Fruit fly (Drosophila melanogaster): Measurements from ENCODE around the gene PH4alphaPV.
A peak's percentile ranks its signal among the peaks of the same experiment; 100 is the strongest.

PH4alphaPV gene

DNA sequence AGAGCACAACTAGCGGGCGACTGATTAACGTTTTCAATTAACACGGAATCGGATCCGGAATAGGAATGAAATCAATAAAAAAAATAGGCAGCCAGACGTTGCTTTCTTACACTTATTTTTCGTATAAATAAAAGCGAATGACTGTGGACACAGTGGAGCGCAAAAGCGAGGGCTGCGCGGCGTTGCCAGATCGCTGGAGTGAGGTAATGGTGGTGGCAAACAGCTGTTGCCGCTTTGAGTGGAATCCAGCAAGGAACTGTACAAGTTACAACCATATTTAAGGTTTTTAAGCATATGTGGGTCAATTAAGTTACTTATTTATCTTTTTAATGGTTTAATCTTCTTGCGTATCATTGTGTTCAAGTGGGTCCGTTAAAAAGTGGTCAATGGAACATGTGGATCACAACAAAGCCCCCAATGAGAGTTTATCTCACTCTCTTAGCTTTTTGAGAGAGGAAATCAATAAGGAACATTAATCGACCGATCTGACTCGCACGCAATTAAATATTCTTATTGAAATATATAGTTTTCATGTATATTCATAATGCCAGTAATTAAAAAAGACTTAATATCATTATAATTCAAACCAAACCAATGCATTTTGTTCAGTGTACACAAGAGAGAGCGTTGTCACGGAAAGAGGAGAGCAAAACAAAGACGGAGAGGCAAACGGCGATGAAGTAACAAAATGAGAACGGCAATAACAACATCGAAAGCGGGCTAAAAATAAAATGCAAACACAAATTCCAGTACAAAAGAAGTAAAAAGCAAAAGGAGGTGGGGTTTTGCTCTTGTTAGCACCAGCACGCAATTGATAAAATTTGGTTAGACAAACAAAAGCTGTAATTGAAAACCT, 48.0 kb downstream of the PH4alphaPV start:
- TF ChIP-seq noc (tag; optimal IDR thresholded peaks at IDR 0.05): peak; percentile 80

DNA sequence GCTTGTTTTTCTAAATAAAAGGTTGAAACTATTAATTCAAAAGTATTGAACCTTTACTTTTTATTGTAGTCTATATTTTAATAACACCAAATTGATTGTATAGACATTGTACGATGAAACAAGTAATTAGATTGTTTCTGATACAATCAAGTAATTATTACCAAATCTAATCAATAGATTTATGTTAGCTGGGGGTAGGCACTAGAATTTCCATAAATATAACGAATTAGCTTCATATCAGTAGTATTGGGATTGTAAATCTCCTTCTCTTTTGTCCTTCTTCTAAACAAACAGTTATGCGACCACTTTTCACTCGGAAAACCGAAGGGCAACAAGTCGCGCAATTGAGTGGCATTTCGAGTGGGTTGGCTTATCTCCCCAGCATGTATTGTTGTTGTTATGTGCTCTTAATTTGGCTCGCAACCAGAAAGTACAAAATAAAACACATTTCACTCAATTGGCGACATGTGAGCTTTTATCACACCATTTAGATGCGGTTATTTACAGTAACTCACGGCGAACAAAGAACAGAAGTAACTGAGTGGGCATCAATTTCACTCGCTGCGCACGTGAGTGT, 48.9 kb downstream of the PH4alphaPV start:
- no peak for TF ChIP-seq noc (tag; optimal IDR thresholded peaks at IDR 0.05)

DNA sequence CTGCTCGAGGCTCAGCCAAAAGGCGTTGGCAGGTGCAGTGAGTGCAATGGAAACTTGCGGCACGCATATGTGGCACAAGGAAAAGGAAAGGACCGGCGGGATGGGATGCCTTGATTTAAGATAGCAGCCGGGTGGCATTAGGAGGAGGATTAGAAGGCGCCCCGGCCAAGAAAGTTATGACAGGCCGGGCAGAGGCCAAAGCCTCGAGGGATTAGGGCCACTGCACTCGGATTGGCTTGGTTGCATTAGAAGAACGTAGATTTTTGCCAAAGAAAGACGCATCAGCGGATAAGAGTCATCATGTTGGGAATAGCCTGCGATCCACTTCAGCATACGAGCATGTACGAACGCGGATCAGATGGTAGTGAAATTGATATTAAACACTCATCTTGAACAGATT, 51.6 kb downstream of the PH4alphaPV start, which contains the start of gene CG31019:
Gene CG31019 (plus strand): TSS at position 301 of the 400 bp plus-strand sequence.
- TF ChIP-seq noc (tag; optimal IDR thresholded peaks at IDR 0.05): no peak
